Worm (Caenorhabditis elegans) whole organism, dauer: ENCODE data around the gene Y56A3A.16.
"Not testable (repeated sequence)": the region's sequence is repeated elsewhere in the genome, so short reads cannot be mapped to it uniquely, and the experiment has no call there.

Source experiments
- unc-62 ChIP-seq: sonication (generic microtip); optimal IDR thresholded peaks from 2 replicates; lab custom pipeline; 2017; ENCODE audit warnings: missing biosample characterization, missing genetic modification reagents, missing genetic modification characterization

The Y56A3A.16 gene

DNA sequence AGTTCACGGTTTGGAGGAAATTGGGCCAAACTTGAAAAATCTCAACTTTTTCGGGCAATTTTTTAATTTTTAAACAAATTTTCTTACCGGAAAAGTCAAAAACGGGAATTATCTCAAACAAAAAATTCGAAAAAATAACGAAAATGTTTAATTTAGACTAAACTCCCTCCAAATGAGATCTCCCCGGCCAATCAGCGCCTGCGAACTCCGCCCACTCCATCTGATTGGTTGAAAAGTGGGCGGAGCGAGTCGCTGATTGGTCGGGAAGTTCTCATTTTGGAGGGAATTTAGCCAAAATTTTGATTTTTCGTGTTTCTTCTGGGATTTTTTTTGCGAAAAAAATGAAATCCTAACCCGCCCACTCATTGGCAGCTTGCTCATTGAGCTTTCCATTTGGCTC lies 17.5 kb downstream of the Y56A3A.16 start:
- no peak for TF ChIP-seq unc-62

ce11 chrIII:11895504-11895903 lies 18.6 kb downstream of the Y56A3A.16 start:
- TF ChIP-seq unc-62, result no peak

- TF ChIP-seq unc-62, result no peak
Measured at ce11 chrIII:11892939-11893338, 21.2 kb downstream of the Y56A3A.16 start, which contains the start of gene Y56A3A.41. Gene Y56A3A.41 (minus strand): TSS chrIII:11893039.

DNA sequence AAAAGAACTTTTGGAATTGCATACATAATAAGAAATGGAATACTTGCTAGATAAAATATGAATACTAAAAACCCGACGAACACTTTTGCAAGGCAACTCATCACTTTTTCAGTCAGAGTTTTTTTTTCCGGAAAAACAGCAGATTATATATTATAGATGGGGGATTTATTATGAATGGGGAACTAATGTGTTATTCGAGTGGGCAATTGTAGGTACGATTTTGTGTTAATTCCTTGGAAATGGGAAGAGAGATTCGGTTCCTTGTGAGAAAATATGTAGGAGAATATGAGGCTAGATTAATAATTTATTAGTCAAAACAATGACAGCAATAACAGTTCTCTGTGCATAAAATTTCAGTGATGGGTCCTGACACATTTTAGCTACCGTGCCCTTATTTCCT lies 22.8 kb downstream of the Y56A3A.16 start, which contains the start of gene faah-5:
Gene faah-5 (minus strand): TSS at position 101 of the 400 bp plus-strand sequence.
- no peak for TF ChIP-seq unc-62

- not testable (repeated sequence) for TF ChIP-seq unc-62
Measured at ce11 chrIII:11883694-11884093, 30.4 kb downstream of the Y56A3A.16 start, which contains the start of gene fbxb-22. Gene fbxb-22 (minus strand): TSS chrIII:11883754.

- TF ChIP-seq unc-62, result no peak
Measured at ce11 chrIII:11881549-11881948, 32.6 kb downstream of the Y56A3A.16 start.

ce11 chrIII:11878751-11879150 lies 35.4 kb downstream of the Y56A3A.16 start, which contains the start of gene Y56A3A.6:
Gene Y56A3A.6 (minus strand): TSS chrIII:11878803.
- no peak for TF ChIP-seq unc-62

DNA sequence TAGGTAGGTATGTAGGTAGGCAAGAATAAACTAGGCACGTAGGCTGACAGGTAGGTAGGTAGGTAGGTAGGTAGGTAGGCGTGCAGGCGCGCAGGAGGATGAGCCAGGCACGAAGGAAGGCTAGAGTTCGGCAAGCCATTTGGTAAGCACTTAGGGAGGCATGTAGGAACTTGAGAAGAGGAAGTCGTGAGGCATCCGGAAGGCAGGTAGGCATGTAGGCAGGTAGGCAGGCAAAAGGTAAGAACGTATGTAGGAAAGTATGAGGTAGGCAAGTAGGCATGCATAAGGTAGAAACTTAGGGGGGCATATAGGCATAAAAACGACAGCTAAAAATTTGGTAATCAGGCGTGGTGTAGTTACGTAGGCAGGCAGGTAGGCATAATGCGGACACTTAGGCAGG lies 38.0 kb downstream of the Y56A3A.16 start:
- TF ChIP-seq unc-62, result no peak

DNA sequence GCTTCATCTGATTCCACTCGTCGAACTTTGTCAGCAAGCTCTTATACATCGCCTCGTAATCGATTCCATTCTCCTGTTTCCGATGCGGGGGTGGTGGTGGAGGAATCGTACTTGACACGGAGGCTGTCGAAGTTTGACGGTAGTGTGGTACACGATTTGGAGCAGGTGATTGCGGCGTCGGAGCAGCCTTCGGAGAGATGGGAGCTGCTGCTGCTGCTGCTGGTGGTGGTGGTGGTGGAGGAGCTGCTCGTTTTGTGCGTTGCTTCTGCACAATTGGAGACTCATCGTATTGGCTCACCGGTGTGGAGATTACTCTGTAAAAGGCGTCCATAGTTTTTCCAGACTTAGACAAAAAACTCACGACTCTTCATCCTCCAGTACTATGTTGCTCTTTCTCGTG lies 39.9 kb downstream of the Y56A3A.16 start:
- no peak for TF ChIP-seq unc-62

DNA sequence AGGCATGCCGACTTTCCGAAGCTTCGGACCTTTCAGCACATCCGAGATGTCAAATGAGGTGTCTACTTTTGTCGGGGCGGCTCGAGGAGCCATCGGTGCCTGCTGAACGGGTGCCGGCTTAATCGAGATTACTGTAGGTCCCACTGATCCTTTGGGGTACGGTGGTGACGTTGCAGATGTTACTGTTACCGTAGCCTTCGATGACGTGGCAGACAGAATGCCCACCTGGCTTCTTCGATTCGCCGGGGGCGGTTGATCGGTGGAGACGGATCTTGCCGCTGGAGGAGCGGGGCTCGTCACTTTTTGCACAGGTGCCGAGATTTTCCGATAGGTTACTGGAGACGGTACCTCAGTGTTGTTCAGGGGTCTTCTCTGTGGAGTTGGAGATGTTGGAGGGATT lies 42.5 kb downstream of the Y56A3A.16 start:
- TF ChIP-seq unc-62, result no peak

DNA sequence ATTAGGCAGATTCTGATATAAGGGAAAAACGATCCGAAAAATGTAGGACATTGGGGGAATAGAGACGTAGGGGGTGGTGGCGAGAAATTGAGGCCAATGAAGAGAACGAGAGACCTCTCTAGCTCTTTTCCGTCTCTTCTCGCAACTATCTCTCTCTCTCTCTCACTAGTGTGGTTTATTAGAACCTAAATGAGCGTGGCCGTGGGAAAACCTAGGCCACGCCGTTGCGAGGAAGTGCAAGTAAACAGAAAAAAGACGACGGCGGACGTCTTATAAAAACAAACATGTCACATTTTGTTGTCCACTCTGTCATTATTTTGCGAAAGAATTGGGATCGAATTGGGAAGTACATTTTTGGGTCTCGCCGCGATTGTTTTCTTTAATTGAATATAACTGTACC lies 44.1 kb downstream of the Y56A3A.16 start:
- no peak for TF ChIP-seq unc-62

ce11 chrIII:11869231-11869912 lies 44.7 kb downstream of the Y56A3A.16 start, which contains the start of gene taf-12:
Gene taf-12 (minus strand): TSS chrIII:11869281.
- no peak for TF ChIP-seq unc-62

DNA sequence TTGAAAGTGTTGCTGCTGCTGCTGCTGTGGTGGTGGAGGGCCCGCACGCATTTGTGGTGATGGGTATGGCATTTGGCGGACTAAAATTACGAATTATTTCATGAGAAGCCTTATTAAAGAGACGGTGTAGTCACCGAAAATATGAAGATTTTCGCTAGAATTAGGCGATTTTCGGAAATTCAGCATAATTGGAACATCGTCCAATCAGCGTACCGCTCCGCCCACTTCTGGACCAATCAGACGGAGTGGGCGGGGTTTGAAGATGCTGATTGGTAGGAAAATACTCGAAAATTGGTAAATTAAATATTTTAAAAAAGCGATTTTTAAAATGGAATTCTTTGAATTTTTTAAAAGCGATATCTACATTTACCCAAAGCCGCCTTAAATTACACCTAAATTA lies 48.0 kb downstream of the Y56A3A.16 start:
- no peak for TF ChIP-seq unc-62

- no peak for TF ChIP-seq unc-62
Measured at ce11 chrIII:11862149-11862548, 52.0 kb downstream of the Y56A3A.16 start, which contains the start of gene Y56A3A.2. Gene Y56A3A.2 (minus strand): TSS chrIII:11862249.

- TF ChIP-seq unc-62, result no peak
Measured at ce11 chrIII:11861123-11861522, 53.0 kb downstream of the Y56A3A.16 start.
